Worm (Caenorhabditis elegans): ENCODE measurements around the gene Y73B6BL.289.
A peak's percentile ranks its signal among the peaks of the same experiment; 100 is the strongest.

Gene Y73B6BL.289

ce11 chrIV:6329339-6329738, 18.0 kb upstream of the Y73B6BL.289 start, which contains the start of gene seu-1:
Gene seu-1, plus strand, starts transcription at chrIV:6329639.
- TF ChIP-seq ceh-39 (tag; optimal IDR thresholded peaks at IDR 0.05) (no peak), mep-1 (tag; optimal IDR thresholded peaks at IDR 0.05) (no peak), nhr-28 (tag; optimal IDR thresholded peaks at IDR 0.05) (no peak)

- TF ChIP-seq unc-62 (GFP tag; optimal IDR thresholded peaks at IDR 0.05): peak; percentile 49
- no peak for TF ChIP-seq ham-2 (GFP tag; optimal IDR thresholded peaks at IDR 0.05)
- TF ChIP-seq lin-13 (tag; optimal IDR thresholded peaks at IDR 0.05): no peak
- TF ChIP-seq unc-120 (tag; optimal IDR thresholded peaks at IDR 0.05; ENCODE audit: poor library complexity, severe bottlenecking): peak; percentile 12
- no peak for TF ChIP-seq nhr-76 (tag; optimal IDR thresholded peaks at IDR 0.05)
- no peak for TF ChIP-seq elt-1 (tag; optimal IDR thresholded peaks at IDR 0.05; ENCODE audit: borderline replicate concordance, insufficient read depth)
These were observed 16.5 kb upstream of the Y73B6BL.289 start for ce11 chrIV:6330790-6331189.

ce11 chrIV:6333915-6334314, 13.4 kb upstream of the Y73B6BL.289 start, which contains the start of gene blos-2:
Gene blos-2, plus strand, starts transcription at chrIV:6334215.
- no peak for TF ChIP-seq ceh-43 (GFP tag; optimal IDR thresholded peaks at IDR 0.05)
- no peak for TF ChIP-seq cnd-1 (tag; optimal IDR thresholded peaks at IDR 0.05)
- no peak for TF ChIP-seq blmp-1 (tag; optimal IDR thresholded peaks at IDR 0.05)
- TF ChIP-seq flh-1 (GFP tag; optimal IDR thresholded peaks at IDR 0.05): no peak
- TF ChIP-seq ces-1 (GFP tag; optimal IDR thresholded peaks at IDR 0.05): no peak
- no peak for TF ChIP-seq lin-32 (GFP tag; optimal IDR thresholded peaks at IDR 0.05)

DNA sequence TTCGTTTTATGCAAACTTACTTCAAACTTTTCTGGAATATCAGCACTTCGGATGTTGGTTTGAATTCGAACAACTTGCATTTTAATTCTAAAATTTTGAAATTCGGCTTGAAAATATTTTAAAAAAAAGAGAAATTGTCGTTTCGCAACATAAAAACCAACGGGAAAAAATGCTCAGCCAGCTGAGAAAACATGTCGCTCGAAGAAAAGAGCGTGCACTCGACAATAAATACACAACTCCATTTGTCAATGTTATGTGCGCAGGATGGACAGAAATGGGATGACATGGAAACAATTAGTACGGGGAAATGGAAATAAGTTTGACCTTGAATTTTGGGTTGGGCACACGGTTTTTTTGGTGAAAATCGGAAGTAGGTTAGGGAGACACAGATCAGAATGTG, 11.4 kb upstream of the Y73B6BL.289 start, which contains the start of gene mif-4:
Gene mif-4 (minus strand): TSS at position 87 of the 400 bp plus-strand sequence.
- TF ChIP-seq mep-1 (tag; optimal IDR thresholded peaks at IDR 0.05): no peak
- TF ChIP-seq ces-1 (GFP tag; optimal IDR thresholded peaks at IDR 0.05): peak; percentile 9
- TF ChIP-seq drap-1 (GFP tag; optimal IDR thresholded peaks at IDR 0.05): no peak

- TF ChIP-seq unc-62 (GFP tag; optimal IDR thresholded peaks at IDR 0.05): peak; percentile 78
- TF ChIP-seq ham-2 (GFP tag; optimal IDR thresholded peaks at IDR 0.05): peak; percentile 22
- no peak for TF ChIP-seq nhr-2 (tag; optimal IDR thresholded peaks at IDR 0.05)
- no peak for TF ChIP-seq tbx-8 (GFP tag; optimal IDR thresholded peaks at IDR 0.05)
- TF ChIP-seq elt-3 (tag; optimal IDR thresholded peaks at IDR 0.05): peak; percentile 61
- TF ChIP-seq pha-4 (tag; optimal IDR thresholded peaks at IDR 0.05): peak; percentile 70
- TF ChIP-seq ceh-39 (tag; optimal IDR thresholded peaks at IDR 0.05): no peak
- no peak for TF ChIP-seq mls-2 (tag; optimal IDR thresholded peaks at IDR 0.05)
- peak; percentile 33 for TF ChIP-seq nhr-237 (tag; optimal IDR thresholded peaks at IDR 0.05)
- no peak for TF ChIP-seq sptf-1 (tag; optimal IDR thresholded peaks at IDR 0.05)
- no peak for TF ChIP-seq snpc-4 (tag; optimal IDR thresholded peaks at IDR 0.05)
- no peak for TF ChIP-seq elt-1 (tag; optimal IDR thresholded peaks at IDR 0.05; ENCODE audit: borderline replicate concordance, insufficient read depth)
- TF ChIP-seq blmp-1 (tag; optimal IDR thresholded peaks at IDR 0.05): peak; percentile 4
- TF ChIP-seq lin-13 (tag; optimal IDR thresholded peaks at IDR 0.05): peak; percentile 22
- peak; percentile 43 for TF ChIP-seq zip-8 (tag; optimal IDR thresholded peaks at IDR 0.05)
- no peak for TF ChIP-seq nhr-28 (tag; optimal IDR thresholded peaks at IDR 0.05)
- peak; percentile 15 for TF ChIP-seq cnd-1 (tag; optimal IDR thresholded peaks at IDR 0.05)
- peak; percentile 6 for TF ChIP-seq M03D4.4 (tag; optimal IDR thresholded peaks at IDR 0.05)
- peak; percentile 0 for TF ChIP-seq drap-1 (GFP tag; optimal IDR thresholded peaks at IDR 0.05)
- TF ChIP-seq ces-1 (GFP tag; optimal IDR thresholded peaks at IDR 0.05): peak; percentile 77
- peak; percentile 39 for TF ChIP-seq lsy-2 (tag; optimal IDR thresholded peaks at IDR 0.05)
- TF ChIP-seq mab-5 (tag; optimal IDR thresholded peaks at IDR 0.05): no peak
- TF ChIP-seq mep-1 (tag; optimal IDR thresholded peaks at IDR 0.05): peak; percentile 20
- peak; percentile 39 for TF ChIP-seq unc-120 (tag; optimal IDR thresholded peaks at IDR 0.05; ENCODE audit: poor library complexity, severe bottlenecking)
These were observed 10.6 kb upstream of the Y73B6BL.289 start for ce11 chrIV:6336748-6337147.

- TF ChIP-seq elt-3 (tag; optimal IDR thresholded peaks at IDR 0.05): no peak
These were observed 10.0 kb upstream of the Y73B6BL.289 start, which contains the start of gene ipla-6 for ce11 chrIV:6337353-6337752. Gene ipla-6, plus strand, starts transcription at chrIV:6337653.

DNA sequence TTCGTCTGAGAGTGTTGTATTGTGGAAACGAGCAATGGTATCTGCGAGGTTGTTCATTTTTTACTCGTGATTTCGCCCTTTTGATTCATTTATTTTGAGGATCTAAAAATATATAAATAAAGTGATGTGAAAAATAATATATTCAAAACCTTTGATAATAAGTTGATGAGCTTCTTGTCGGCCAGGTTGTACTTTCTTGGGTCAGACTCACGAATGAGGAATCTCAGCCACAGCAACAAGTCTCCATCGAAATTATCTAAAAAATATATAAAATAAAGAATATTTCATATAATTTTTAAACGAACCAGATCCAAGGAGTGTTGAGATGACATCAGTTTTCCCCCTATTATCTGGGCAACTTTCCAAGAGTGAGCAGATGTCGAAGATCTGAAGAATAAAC, 4.9 kb upstream of the Y73B6BL.289 start, which contains the start of gene Y73B6BL.288:
Gene Y73B6BL.288 (minus strand): TSS at position 101 of the 400 bp plus-strand sequence.
- TF ChIP-seq M03D4.4 (tag; optimal IDR thresholded peaks at IDR 0.05): no peak
- no peak for TF ChIP-seq lin-32 (GFP tag; optimal IDR thresholded peaks at IDR 0.05)
- no peak for TF ChIP-seq lsy-2 (tag; optimal IDR thresholded peaks at IDR 0.05)
- TF ChIP-seq blmp-1 (tag; optimal IDR thresholded peaks at IDR 0.05): no peak
- TF ChIP-seq unc-120 (tag; optimal IDR thresholded peaks at IDR 0.05; ENCODE audit: poor library complexity, severe bottlenecking): no peak
- TF ChIP-seq cnd-1 (tag; optimal IDR thresholded peaks at IDR 0.05): no peak
- TF ChIP-seq zip-8 (tag; optimal IDR thresholded peaks at IDR 0.05): no peak
- TF ChIP-seq mab-5 (tag; optimal IDR thresholded peaks at IDR 0.05): no peak
- no peak for TF ChIP-seq ham-2 (GFP tag; optimal IDR thresholded peaks at IDR 0.05)
- no peak for TF ChIP-seq ceh-83 (GFP tag; optimal IDR thresholded peaks at IDR 0.05)
- no peak for TF ChIP-seq sem-2 (GFP tag; optimal IDR thresholded peaks at IDR 0.05)
- TF ChIP-seq nhr-2 (tag; optimal IDR thresholded peaks at IDR 0.05): no peak
- TF ChIP-seq sptf-1 (tag; optimal IDR thresholded peaks at IDR 0.05): no peak

All from whole organism, mixed stage, embryonic.